Fruit fly (Drosophila melanogaster) whole organism, embryonic: ENCODE results near the gene Fnta.

ENCODE experiments used
- ATbp ChIP-seq: fragments of 200-800 bp; sonication (Bioruptor generic); optimal IDR thresholded peaks from 2 replicates; lab custom pipeline; 2017; ENCODE audit warnings: missing biosample characterization, mild to moderate bottlenecking, missing genetic modification characterization, missing genetic modification reagents
- Ada2b ChIP-seq: fragments of 200-800 bp; sonication (Bioruptor generic); IDR thresholded peaks from 2 replicates; pipeline ENCODE4 v1.3.6; 2022; ENCODE audit warnings: missing biosample characterization, missing genetic modification characterization
- B-H2 ChIP-seq: fragments of 200-800 bp; sonication (Bioruptor generic); optimal IDR thresholded peaks from 2 replicates; lab custom pipeline; 2018; ENCODE audit warnings: missing biosample characterization, mild to moderate bottlenecking, missing genetic modification characterization
- CG11398 ChIP-seq: fragments of 200-800 bp; sonication (Bioruptor generic); optimal IDR thresholded peaks from 2 replicates; lab custom pipeline; 2016; ENCODE audit warnings: missing biosample characterization, missing genetic modification characterization
- CG11504 ChIP-seq: fragments of 200-800 bp; sonication (Bioruptor generic); optimal IDR thresholded peaks from 3 replicates; lab custom pipeline; 2019; ENCODE audit warnings: missing biosample characterization, mild to moderate bottlenecking, missing genetic modification characterization, moderate library complexity
- CG12071 ChIP-seq: fragments of 200-800 bp; sonication (Bioruptor generic); optimal IDR thresholded peaks from 3 replicates; lab custom pipeline; 2018; ENCODE audit warnings: missing biosample characterization, mild to moderate bottlenecking, missing genetic modification characterization
- CG12219 ChIP-seq: fragments of 200-800 bp; sonication (Bioruptor generic); optimal IDR thresholded peaks from 3 replicates; lab custom pipeline; 2018; ENCODE audit warnings: missing biosample characterization, mild to moderate bottlenecking, missing genetic modification characterization
- CG12236 ChIP-seq: fragments of 200-800 bp; sonication (Bioruptor generic); optimal IDR thresholded peaks from 2 replicates; lab custom pipeline; 2016; ENCODE audit warnings: missing biosample characterization, missing genetic modification characterization
- CG13123 ChIP-seq: fragments of 200-800 bp; sonication (Bioruptor generic); optimal IDR thresholded peaks from 2 replicates; lab custom pipeline; 2016; ENCODE audit warnings: missing biosample characterization, missing genetic modification characterization
- CG14014 ChIP-seq: fragments of 200-800 bp; sonication (Bioruptor generic); IDR thresholded peaks from 2 replicates; pipeline ENCODE4 v1.3.6; 2022; ENCODE audit warnings: missing biosample characterization, missing genetic modification characterization
- CG14050 ChIP-seq: fragments of 200-800 bp; sonication (Bioruptor generic); IDR thresholded peaks from 3 replicates; pipeline ENCODE4 v1.3.6; 2022; ENCODE audit warnings: missing biosample characterization, missing genetic modification characterization
- CG14710 ChIP-seq: fragments of 200-800 bp; sonication (Bioruptor generic); optimal IDR thresholded peaks from 3 replicates; lab custom pipeline; 2019; ENCODE audit warnings: missing biosample characterization, mild to moderate bottlenecking, missing genetic modification characterization, moderate library complexity
- CG15601 ChIP-seq: fragments of 200-800 bp; sonication (Bioruptor generic); optimal IDR thresholded peaks from 3 replicates; lab custom pipeline; 2019; ENCODE audit warnings: missing biosample characterization, mild to moderate bottlenecking, missing genetic modification characterization, moderate library complexity
- CG34224 ChIP-seq: fragments of 200-800 bp; sonication (Bioruptor generic); IDR thresholded peaks from 3 replicates; pipeline ENCODE4 v1.3.6; 2022; ENCODE audit warnings: missing biosample characterization, missing genetic modification characterization; ENCODE audit not compliant: partially characterized antibody
- CG42726 ChIP-seq: fragments of 200-800 bp; sonication (Bioruptor generic); IDR thresholded peaks from 2 replicates; pipeline ENCODE4 v1.3.6; 2022; ENCODE audit warnings: missing biosample characterization, missing genetic modification characterization; ENCODE audit not compliant: partially characterized antibody
- CG4360 ChIP-seq: fragments of 200-800 bp; sonication (Bioruptor generic); IDR thresholded peaks from 2 replicates; pipeline ENCODE4 v1.3.6; 2022; ENCODE audit warnings: missing biosample characterization, missing genetic modification characterization
- CG4617 ChIP-seq: fragments of 200-800 bp; sonication (Bioruptor generic); optimal IDR thresholded peaks from 3 replicates; lab custom pipeline; 2016; ENCODE audit warnings: missing biosample characterization, missing genetic modification characterization, borderline replicate concordance
- CG6175 ChIP-seq: fragments of 200-800 bp; sonication (Bioruptor generic); IDR thresholded peaks from 3 replicates; pipeline ENCODE4 v1.3.6; 2022; ENCODE audit warnings: missing biosample characterization, missing genetic modification characterization
- CG7556 ChIP-seq: fragments of 200-800 bp; sonication (Bioruptor generic); optimal IDR thresholded peaks from 2 replicates; lab custom pipeline; 2017; ENCODE audit warnings: missing biosample characterization, mild to moderate bottlenecking, missing genetic modification characterization
- CG7963 ChIP-seq: fragments of 200-800 bp; sonication (Bioruptor generic); IDR thresholded peaks from 3 replicates; pipeline ENCODE4 v1.3.6; 2022; ENCODE audit warnings: missing biosample characterization, missing genetic modification characterization; ENCODE audit not compliant: partially characterized antibody
- CG8290 ChIP-seq, 3 experiments: fragments of 200-800 bp; sonication (Bioruptor generic); optimal IDR thresholded peaks; 2 replicates each; lab custom pipeline; 2016 to 2019; ENCODE audit warnings: missing biosample characterization in 3 of 3, missing genetic modification characterization in 3 of 3, mild to moderate bottlenecking in 2 of 3, moderate library complexity in 1 of 3
- CG9437 ChIP-seq: fragments of 200-800 bp; sonication (Bioruptor generic); optimal IDR thresholded peaks from 2 replicates; lab custom pipeline; 2018; ENCODE audit warnings: missing biosample characterization, mild to moderate bottlenecking, missing genetic modification characterization
- CTCF ChIP-seq: fragments of 200-800 bp; sonication (Bioruptor generic); optimal IDR thresholded peaks from 2 replicates; lab custom pipeline; 2017; ENCODE audit warnings: missing biosample characterization, mild to moderate bottlenecking, missing genetic modification characterization, moderate library complexity
- Dll ChIP-seq: fragments of 200-800 bp; sonication (Bioruptor generic); IDR thresholded peaks from 4 replicates; pipeline ENCODE4 v1.3.6; 2022; ENCODE audit warnings: missing biosample characterization, missing genetic modification characterization; ENCODE audit not compliant: partially characterized antibody
- E2f1 ChIP-seq: fragments of 200-800 bp; sonication (Bioruptor generic); IDR thresholded peaks from 2 replicates; pipeline ENCODE4 v1.3.6; 2022; ENCODE audit warnings: missing biosample characterization, missing genetic modification characterization
- Fer1 ChIP-seq: fragments of 200-800 bp; sonication (Bioruptor generic); optimal IDR thresholded peaks from 2 replicates; lab custom pipeline; 2017; ENCODE audit warnings: missing biosample characterization, mild to moderate bottlenecking, missing genetic modification characterization
- GATAe ChIP-seq: fragments of 200-800 bp; sonication (Bioruptor generic); conservative IDR thresholded peaks from 2 replicates; pipeline ENCODE4 v1.3.6; 2022; ENCODE audit warnings: missing biosample characterization, missing genetic modification characterization
- HLH4C ChIP-seq: fragments of 200-800 bp; sonication (Bioruptor generic); IDR thresholded peaks from 3 replicates; pipeline ENCODE4 v1.3.6; 2022; ENCODE audit warnings: missing biosample characterization, missing genetic modification characterization; ENCODE audit not compliant: partially characterized antibody
- HLHmδ ChIP-seq: fragments of 200-800 bp; sonication (Bioruptor generic); optimal IDR thresholded peaks from 2 replicates; lab custom pipeline; 2018; ENCODE audit warnings: missing biosample characterization, mild to moderate bottlenecking, missing genetic modification characterization, moderate library complexity
- Oaz ChIP-seq: fragments of 200-800 bp; sonication (Bioruptor generic); IDR thresholded peaks from 2 replicates; pipeline ENCODE4 v1.3.6; 2022; ENCODE audit warnings: missing biosample characterization, missing genetic modification characterization
- Usf ChIP-seq: fragments of 200-800 bp; sonication (Bioruptor generic); optimal IDR thresholded peaks from 2 replicates; lab custom pipeline; 2017; ENCODE audit warnings: missing genotype, missing biosample characterization, missing genetic modification characterization
- Xbp1 ChIP-seq: fragments of 200-800 bp; sonication (Bioruptor generic); optimal IDR thresholded peaks from 3 replicates; lab custom pipeline; 2016; ENCODE audit warnings: missing biosample characterization, mild to moderate bottlenecking, missing genetic modification characterization
- ato ChIP-seq: fragments of 200-800 bp; sonication (Bioruptor generic); IDR thresholded peaks from 2 replicates; pipeline ENCODE4 v1.3.6; 2022; ENCODE audit warnings: missing biosample characterization, missing genetic modification characterization; ENCODE audit not compliant: partially characterized antibody
- bbx ChIP-seq: fragments of 200-800 bp; sonication (Bioruptor generic); IDR thresholded peaks from 2 replicates; pipeline ENCODE4 v1.3.6; 2022; ENCODE audit warnings: missing biosample characterization, missing genetic modification characterization; ENCODE audit not compliant: partially characterized antibody
- bcd ChIP-seq: fragments of 200-800 bp; sonication (Bioruptor generic); optimal IDR thresholded peaks from 2 replicates; lab custom pipeline; 2017; ENCODE audit warnings: missing biosample characterization, mild to moderate bottlenecking, missing genetic modification characterization
- crp ChIP-seq, 2 experiments: fragments of 200-800 bp; sonication (Bioruptor generic); optimal IDR thresholded peaks; 2 replicates in 1 of 2; 3 replicates in 1 of 2; lab custom pipeline; 2017; ENCODE audit warnings: missing biosample characterization in 2 of 2, missing genetic modification characterization in 2 of 2, mild to moderate bottlenecking in 1 of 2, moderate library complexity in 1 of 2
- dimm ChIP-seq: fragments of 200-800 bp; sonication (Bioruptor generic); IDR thresholded peaks from 2 replicates; pipeline ENCODE4 v1.3.6; 2022; ENCODE audit warnings: missing biosample characterization, missing genetic modification characterization
- en ChIP-seq: fragments of 200-800 bp; sonication (Bioruptor generic); optimal IDR thresholded peaks from 2 replicates; lab custom pipeline; 2016; ENCODE audit warnings: missing biosample characterization, missing genetic modification characterization
- fru ChIP-seq: fragments of >200 bp; optimal IDR thresholded peaks from 2 replicates; lab custom pipeline; 2017
- ind ChIP-seq: fragments of 200-800 bp; sonication (Bioruptor generic); optimal IDR thresholded peaks from 3 replicates; lab custom pipeline; 2016; ENCODE audit warnings: missing biosample characterization, missing genetic modification characterization
- insv ChIP-seq, 2 experiments: fragments of 200-800 bp; sonication (Bioruptor generic); optimal IDR thresholded peaks; 3 replicates each; lab custom pipeline; 2016 to 2018; ENCODE audit warnings: missing biosample characterization in 2 of 2, missing genetic modification characterization in 2 of 2
- inv ChIP-seq: fragments of 200-800 bp; sonication (Bioruptor generic); IDR thresholded peaks from 2 replicates; pipeline ENCODE4 v1.3.6; 2022; ENCODE audit warnings: missing biosample characterization, missing genetic modification characterization; ENCODE audit not compliant: partially characterized antibody
- lilli ChIP-seq: fragments of 200-800 bp; sonication (Bioruptor generic); optimal IDR thresholded peaks from 3 replicates; lab custom pipeline; 2016; ENCODE audit warnings: missing biosample characterization, missing genetic modification characterization
- lmd ChIP-seq: fragments of 200-800 bp; sonication (Bioruptor generic); IDR thresholded peaks from 2 replicates; pipeline ENCODE4 v1.3.6; 2022; ENCODE audit warnings: missing biosample characterization, missing genetic modification characterization
- lov ChIP-seq, 2 experiments: fragments of 200-800 bp in 1 of 2; fragments of >200 bp in 1 of 2; sonication (Bioruptor generic) in 1 of 2; IDR thresholded peaks in 1 of 2; optimal IDR thresholded peaks in 1 of 2; 2 replicates in 1 of 2; 3 replicates in 1 of 2; pipeline versions ENCODE4 v1.3.6 to Lab custom; 2017 to 2022; ENCODE audit warnings: missing biosample characterization in 1 of 2, missing genetic modification characterization in 1 of 2
- mam ChIP-seq: fragments of 200-800 bp; sonication (Bioruptor generic); optimal IDR thresholded peaks from 3 replicates; lab custom pipeline; 2016; ENCODE audit warnings: missing biosample characterization, missing genetic modification characterization
- onecut ChIP-seq: fragments of 200-800 bp; sonication (Bioruptor generic); IDR thresholded peaks from 2 replicates; pipeline ENCODE4 v1.3.6; 2022; ENCODE audit warnings: missing biosample characterization, missing genetic modification characterization
- p53 ChIP-seq: fragments of 200-800 bp; sonication (Bioruptor generic); optimal IDR thresholded peaks from 2 replicates; lab custom pipeline; 2016; ENCODE audit warnings: missing biosample characterization, missing genetic modification characterization
- sr ChIP-seq: fragments of 200-800 bp; sonication (Bioruptor generic); IDR thresholded peaks from 3 replicates; pipeline ENCODE4 v1.3.6; 2022; ENCODE audit warnings: missing biosample characterization, missing genetic modification characterization
- ssp ChIP-seq: fragments of 200-800 bp; sonication (Bioruptor generic); IDR thresholded peaks from 2 replicates; pipeline ENCODE4 v1.3.6; 2022; ENCODE audit warnings: missing biosample characterization, missing genetic modification characterization
- usp ChIP-seq: fragments of >200 bp; optimal IDR thresholded peaks from 2 replicates; lab custom pipeline; 2017; ENCODE audit warnings: missing biosample characterization, missing genetic modification characterization

Gene Fnta

DNA sequence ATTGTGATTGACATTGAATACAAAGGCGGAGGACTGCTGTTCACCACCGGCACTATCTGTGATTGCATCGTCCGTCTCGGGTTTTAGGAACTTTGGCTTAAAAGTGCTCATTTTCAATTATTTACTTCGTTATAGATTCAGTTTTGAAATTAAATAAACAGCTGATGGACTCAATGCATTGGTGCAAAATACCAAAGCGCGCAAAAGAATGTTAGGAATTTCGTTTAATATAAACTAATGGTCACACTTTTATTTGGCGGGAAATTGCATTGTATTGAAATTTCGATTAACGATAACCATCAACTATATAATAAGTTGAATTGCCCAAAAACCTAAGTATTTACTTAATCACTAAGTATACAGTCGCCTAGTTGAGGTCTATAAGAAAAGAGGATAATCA lies 12.4 kb downstream of the Fnta start, which contains the start of gene CG3225 (continued):
- TF ChIP-seq bbx (GFP tag; lab: Robert Waterston, UW) (peak; percentile 22; the same call in 1 of the 2 replicates), GATAe (GFP tag; lab: Robert Waterston, UW) (no peak), CG6175 (no peak), insv (GFP tag; optimal IDR thresholded peaks at IDR 0.05; lab: Kevin White, UChicago) (no peak), CG7556 (GFP tag; lab: Kevin White, UChicago) (no peak), inv (no peak), CG4360 (GFP tag; lab: Robert Waterston, UW) (no peak), B-H2 (no peak), Usf (GFP tag; lab: Kevin White, UChicago) (no peak), lilli (GFP tag; lab: Kevin White, UChicago) (no peak), lmd (no peak), sr (GFP tag; lab: Robert Waterston, UW) (no peak), CG4617 (GFP tag; lab: Kevin White, UChicago) (peak; percentile 7), onecut (GFP tag; lab: Robert Waterston, UW) (no peak), CG15601 (tag; lab: Kevin White, UChicago) (no peak), CTCF (GFP tag; lab: Kevin White, UChicago) (no peak), CG14050 (GFP tag; lab: Robert Waterston, UW) (no peak), Fer1 (GFP tag; lab: Kevin White, UChicago) (no peak), CG8290 (GFP tag; optimal IDR thresholded peaks at IDR 0.05; lab: Kevin White, UChicago) (no peak), CG8290 (tag; optimal IDR thresholded peaks at IDR 0.05; lab: Kevin White, UChicago) (peak in 1 of 2 experiments; percentile 18), mam (GFP tag; lab: Kevin White, UChicago) (no peak), p53 (GFP tag; lab: Kevin White, UChicago) (no peak), ATbp (no peak), Dll (GFP tag; lab: Robert Waterston, UW) (no peak), CG13123 (GFP tag; lab: Kevin White, UChicago) (no peak), usp (GFP tag; lab: Kevin White, UChicago) (no peak), CG12071 (GFP tag; lab: Kevin White, UChicago) (no peak), CG14014 (GFP tag; lab: Robert Waterston, UW) (no peak), ato (GFP tag; lab: Robert Waterston, UW) (no peak), Ada2b (no peak), crp (GFP tag; optimal IDR thresholded peaks at IDR 0.05; lab: Kevin White, UChicago) (peak; percentile 78 to 94), CG12236 (no peak), lov (optimal IDR thresholded peaks at IDR 0.05; lab: Kevin White, UChicago) (no peak), lov (GFP tag; IDR thresholded peaks at IDR 0.05; lab: Robert Waterston, UW) (no peak), CG11504 (tag; lab: Kevin White, UChicago) (no peak), HLHmδ (no peak), CG9437 (GFP tag; lab: Kevin White, UChicago) (no peak), CG42726 (no peak), E2f1 (GFP tag; lab: Robert Waterston, UW) (no peak), ind (GFP tag; lab: Kevin White, UChicago) (no peak), CG7963 (GFP tag; lab: Robert Waterston, UW) (0 out of 3 replicates have a peak, but pooled peaks have one; percentile 43), fru (lab: Kevin White, UChicago) (no peak), Xbp1 (no peak), HLH4C (peak; percentile 54; the same call in 2 of the 3 replicates), ssp (GFP tag; lab: Robert Waterston, UW) (no peak), CG14710 (peak; percentile 46), en (no peak), dimm (GFP tag; lab: Robert Waterston, UW) (no peak), CG34224 (GFP tag; lab: Robert Waterston, UW) (peak; percentile 74; the same call in 2 of the 3 replicates), bcd (GFP tag; lab: Kevin White, UChicago) (no peak), CG11398 (GFP tag; lab: Kevin White, UChicago) (no peak), CG12219 (no peak), Oaz (no peak)
